Worm (Caenorhabditis elegans) whole organism, L3 larva: ENCODE data around the gene F55B11.5.

ENCODE experiments used
- R02D3.7 ChIP-seq: fragments of 150-350 bp; optimal IDR thresholded peaks from 2 replicates; lab custom pipeline; 2014; ENCODE audit warnings: missing biosample characterization, missing genetic modification characterization
- aly-2 ChIP-seq: fragments of 150-350 bp; optimal IDR thresholded peaks from 2 replicates; lab custom pipeline; 2014; ENCODE audit warnings: missing biosample characterization, missing genetic modification characterization
- ama-1 ChIP-seq: fragments of 150-350 bp; optimal IDR thresholded peaks from 2 replicates; lab custom pipeline; 2018
- ceh-28 ChIP-seq: fragments of 150-350 bp; optimal IDR thresholded peaks from 2 replicates; lab custom pipeline; 2014; ENCODE audit warnings: missing biosample characterization, missing genetic modification reagents, missing genetic modification characterization
- ceh-82 ChIP-seq: fragments of 150-350 bp; optimal IDR thresholded peaks from 2 replicates; lab custom pipeline; 2014; ENCODE audit warnings: missing biosample characterization, missing genetic modification characterization
- ceh-9 ChIP-seq: sonication (generic microtip); optimal IDR thresholded peaks from 2 replicates; lab custom pipeline; 2018; ENCODE audit warnings: missing biosample characterization, missing genetic modification characterization
- daf-12 ChIP-seq: fragments of 150-350 bp; optimal IDR thresholded peaks from 2 replicates; lab custom pipeline; 2014; ENCODE audit warnings: missing biosample characterization, missing genetic modification reagents, missing genetic modification characterization
- egl-27 ChIP-seq: sonication (generic microtip); optimal IDR thresholded peaks from 4 replicates; lab custom pipeline; 2017; ENCODE audit warnings: missing biosample characterization, missing genetic modification reagents, missing genetic modification characterization
- egl-5 ChIP-seq: fragments of 150-350 bp; optimal IDR thresholded peaks from 2 replicates; lab custom pipeline; 2017; ENCODE audit warnings: missing biosample characterization, missing genetic modification reagents, missing genetic modification characterization, inconsistent platforms
- elt-1 ChIP-seq: fragments of 150-350 bp; optimal IDR thresholded peaks from 2 replicates; lab custom pipeline; 2014; ENCODE audit warnings: missing biosample characterization, missing genetic modification characterization
- elt-2 ChIP-seq: sonication (generic microtip); optimal IDR thresholded peaks from 2 replicates; lab custom pipeline; 2016; ENCODE audit warnings: missing genetic modification reagents, mild to moderate bottlenecking, missing genetic modification characterization, missing compliant biosample characterization
- fkh-10 ChIP-seq: sonication (generic microtip); optimal IDR thresholded peaks from 2 replicates; lab custom pipeline; 2017; ENCODE audit warnings: missing biosample characterization, missing genetic modification reagents, missing genetic modification characterization
- fos-1 ChIP-seq: fragments of 150-350 bp; optimal IDR thresholded peaks from 2 replicates; lab custom pipeline; 2014; ENCODE audit warnings: missing biosample characterization, missing genetic modification characterization
- hmg-11 ChIP-seq: sonication (generic microtip); optimal IDR thresholded peaks from 2 replicates; lab custom pipeline; 2016; ENCODE audit warnings: missing genetic modification characterization, missing compliant biosample characterization
- lin-15B ChIP-seq: fragments of 150-350 bp; optimal IDR thresholded peaks from 2 replicates; lab custom pipeline; 2014; ENCODE audit warnings: missing biosample characterization, missing genetic modification characterization
- lin-39 ChIP-seq: fragments of 150-350 bp; optimal IDR thresholded peaks from 2 replicates; lab custom pipeline; 2018; ENCODE audit warnings: missing biosample characterization, missing genetic modification reagents, missing genetic modification characterization
- mdl-1 ChIP-seq: fragments of 150-350 bp; optimal IDR thresholded peaks from 2 replicates; lab custom pipeline; 2014; ENCODE audit warnings: missing biosample characterization, missing genetic modification characterization
- nfya-1 ChIP-seq: sonication (generic microtip); optimal IDR thresholded peaks from 2 replicates; lab custom pipeline; 2017; ENCODE audit warnings: missing genetic modification characterization, mild to moderate bottlenecking, missing compliant biosample characterization, antibody characterized with exemption, moderate library complexity; ENCODE audit not compliant: insufficient read depth
- nhr-11 ChIP-seq: fragments of 150-350 bp; optimal IDR thresholded peaks from 2 replicates; lab custom pipeline; 2014; ENCODE audit warnings: missing biosample characterization, missing genetic modification characterization
- nhr-23 ChIP-seq: fragments of 150-350 bp; optimal IDR thresholded peaks from 2 replicates; lab custom pipeline; 2014; ENCODE audit warnings: missing biosample characterization, missing genetic modification reagents, missing genetic modification characterization
- nhr-237 ChIP-seq: fragments of 150-350 bp; optimal IDR thresholded peaks from 2 replicates; lab custom pipeline; 2014; ENCODE audit warnings: missing biosample characterization, missing genetic modification characterization
- nhr-28 ChIP-seq: fragments of 150-350 bp; optimal IDR thresholded peaks from 2 replicates; lab custom pipeline; 2014; ENCODE audit warnings: missing biosample characterization, missing genetic modification characterization
- nhr-43 ChIP-seq: sonication (generic microtip); optimal IDR thresholded peaks from 2 replicates; lab custom pipeline; 2016; ENCODE audit warnings: mild to moderate bottlenecking, missing genetic modification characterization, missing compliant biosample characterization; ENCODE audit not compliant: poor library complexity, severe bottlenecking
- nhr-67 ChIP-seq: fragments of 150-350 bp; optimal IDR thresholded peaks from 2 replicates; lab custom pipeline; 2014; ENCODE audit warnings: missing biosample characterization, missing genetic modification characterization
- nhr-76 ChIP-seq: fragments of 150-350 bp; sonication (generic microtip); optimal IDR thresholded peaks from 5 replicates; lab custom pipeline; 2014; ENCODE audit warnings: missing biosample characterization, missing genetic modification characterization
- nhr-77 ChIP-seq: fragments of 150-350 bp; optimal IDR thresholded peaks from 2 replicates; lab custom pipeline; 2014; ENCODE audit warnings: missing biosample characterization, missing genetic modification characterization
- pha-4 ChIP-seq: fragments of 150-350 bp; optimal IDR thresholded peaks from 2 replicates; lab custom pipeline; 2014; ENCODE audit warnings: missing biosample characterization, missing genetic modification reagents, missing genetic modification characterization
- pqm-1 ChIP-seq: fragments of 150-350 bp; optimal IDR thresholded peaks from 2 replicates; lab custom pipeline; 2017; ENCODE audit warnings: missing biosample characterization, missing genetic modification characterization, inconsistent platforms
- sea-2 ChIP-seq: fragments of 150-350 bp; sonication (generic microtip); optimal IDR thresholded peaks from 4 replicates; lab custom pipeline; 2014; ENCODE audit warnings: missing biosample characterization, missing genetic modification reagents, missing genetic modification characterization
- skn-1 ChIP-seq: fragments of 150-350 bp; optimal IDR thresholded peaks from 2 replicates; lab custom pipeline; 2014; ENCODE audit warnings: missing biosample characterization, missing genetic modification characterization
- snpc-4 ChIP-seq: fragments of 150-350 bp; optimal IDR thresholded peaks from 2 replicates; lab custom pipeline; 2014; ENCODE audit warnings: missing biosample characterization, missing genetic modification characterization
- tbx-2 ChIP-seq: sonication (generic microtip); optimal IDR thresholded peaks from 2 replicates; lab custom pipeline; 2016; ENCODE audit warnings: mild to moderate bottlenecking, missing genetic modification characterization, missing compliant biosample characterization
- unc-39 ChIP-seq: sonication (generic microtip); optimal IDR thresholded peaks from 4 replicates; lab custom pipeline; 2017; ENCODE audit warnings: missing biosample characterization, missing genetic modification characterization
- unc-62 ChIP-seq: fragments of 150-350 bp; sonication (generic microtip); optimal IDR thresholded peaks from 4 replicates; lab custom pipeline; 2014; ENCODE audit warnings: missing biosample characterization, missing genetic modification reagents, missing genetic modification characterization
- zag-1 ChIP-seq: fragments of 150-350 bp; optimal IDR thresholded peaks from 2 replicates; lab custom pipeline; 2014; ENCODE audit warnings: missing biosample characterization, missing genetic modification characterization
- ztf-11 ChIP-seq: fragments of 150-350 bp; optimal IDR thresholded peaks from 2 replicates; lab custom pipeline; 2014; ENCODE audit warnings: missing biosample characterization, missing genetic modification characterization
- ztf-4 ChIP-seq: fragments of 150-350 bp; optimal IDR thresholded peaks from 2 replicates; lab custom pipeline; 2014; ENCODE audit warnings: missing biosample characterization, missing genetic modification characterization

Gene F55B11.5

ce11 chrIV:14423194-14423593, 4.3 kb upstream of the F55B11.5 start, which contains the start of gene F55B11.2:
Gene F55B11.2, minus strand, starts transcription at chrIV:14423294.
- TF ChIP-seq nhr-77 (tag; lab: Kevin White, UChicago) (no peak), tbx-2 (tag; lab: Kevin White, UChicago) (no peak)

DNA sequence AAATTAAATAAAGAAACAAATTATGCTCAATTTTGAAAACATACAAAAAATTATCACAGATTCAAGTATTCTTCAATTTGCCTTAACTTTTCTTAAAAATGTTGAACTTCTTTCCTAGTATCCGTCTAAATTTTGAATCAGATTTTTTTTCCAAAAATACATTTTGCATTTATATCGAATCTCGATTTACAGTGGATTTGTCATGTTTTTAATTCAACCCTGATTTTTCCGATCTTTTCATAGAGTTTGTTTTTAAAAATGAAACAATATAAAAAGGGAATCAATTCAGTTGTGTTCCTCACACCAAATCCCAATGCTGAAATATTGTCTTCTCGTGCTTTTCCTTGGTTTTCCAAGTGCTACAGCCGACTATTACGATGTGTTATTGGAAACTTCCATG, 3.1 kb upstream of the F55B11.5 start, which contains the start of gene F55B11.3:
F55B11.3 (plus strand) TSS at position 301 of the 400 bp plus-strand sequence.
- no peak for TF ChIP-seq ceh-82
- no peak for TF ChIP-seq elt-1 (tag; lab: Kevin White, UChicago)

- TF ChIP-seq nhr-237 (tag; lab: Kevin White, UChicago) (no peak), lin-39 (tag; lab: Kevin White, UChicago) (no peak), fkh-10 (GFP tag; lab: Kevin White, UChicago) (no peak), pha-4 (tag; lab: Kevin White, UChicago) (peak; percentile 65), elt-1 (tag; lab: Kevin White, UChicago) (no peak), ceh-9 (tag; lab: Kevin White, UChicago) (no peak), pqm-1 (tag; lab: Kevin White, UChicago) (peak; percentile 87), skn-1 (tag; lab: Kevin White, UChicago) (no peak), ama-1 (lab: Kevin White, UChicago) (no peak), nhr-11 (tag; lab: Kevin White, UChicago) (no peak), nhr-67 (tag; lab: Kevin White, UChicago) (no peak), elt-2 (tag; lab: Kevin White, UChicago) (peak; percentile 88), nhr-23 (tag; lab: Kevin White, UChicago) (no peak)
These were observed 3.4 kb downstream of the F55B11.5 start, which contains the start of gene F55B11.4 for ce11 chrIV:14430853-14431252. Gene F55B11.4, minus strand, starts transcription at chrIV:14430920.

DNA sequence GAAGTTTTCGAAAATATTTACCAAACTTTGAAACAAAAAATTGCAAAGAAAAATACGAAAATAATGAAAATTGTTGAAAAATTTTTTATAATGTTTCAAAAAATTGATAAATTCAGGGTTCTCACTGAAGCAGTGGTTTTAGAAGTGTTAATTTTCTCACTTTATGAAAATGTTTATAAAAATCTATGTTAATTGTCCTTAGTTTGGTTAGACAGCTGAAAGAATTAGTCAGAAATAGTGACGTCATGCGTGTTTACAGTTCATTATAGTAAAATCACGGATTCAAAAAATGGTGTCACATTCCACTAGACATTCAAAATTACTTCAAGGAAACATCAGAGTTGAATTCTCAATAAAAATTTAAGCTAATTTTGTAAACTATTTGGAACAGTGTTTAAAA, 8.4 kb downstream of the F55B11.5 start:
- TF ChIP-seq nhr-76 (tag; lab: Kevin White, UChicago) (no peak), ama-1 (lab: Kevin White, UChicago) (no peak), egl-27 (tag; lab: Kevin White, UChicago) (no peak), egl-5 (tag; lab: Kevin White, UChicago) (no peak), pha-4 (tag; lab: Kevin White, UChicago) (no peak), ztf-4 (tag; lab: Kevin White, UChicago) (no peak)

- no peak for TF ChIP-seq nhr-237 (tag; lab: Kevin White, UChicago)
- no peak for TF ChIP-seq R02D3.7 (tag; lab: Kevin White, UChicago)
- TF ChIP-seq nfya-1 (tag; lab: Kevin White, UChicago): peak; percentile 72
- no peak for TF ChIP-seq ama-1 (lab: Kevin White, UChicago)
These were observed 9.9 kb downstream of the F55B11.5 start for ce11 chrIV:14437391-14437790.

DNA sequence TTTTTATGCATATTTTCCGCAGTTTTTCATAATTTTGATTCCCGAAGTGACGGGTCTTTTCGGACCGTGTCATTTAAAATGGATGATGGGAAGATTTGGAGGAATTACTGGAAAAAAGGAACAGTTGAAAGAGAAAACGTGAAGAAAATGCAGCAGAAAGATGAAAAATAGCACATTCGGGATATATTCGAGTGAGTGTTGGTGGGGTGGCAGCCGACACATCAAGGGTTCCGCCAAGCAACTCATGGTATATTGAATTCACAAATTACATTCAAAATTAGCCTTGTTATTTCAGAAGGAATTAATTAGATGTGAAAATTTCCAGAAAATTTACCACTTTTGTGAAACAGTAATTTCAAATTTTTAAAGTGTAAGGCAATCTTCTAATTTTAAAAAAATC, 16.6 kb downstream of the F55B11.5 start, which contains the start of gene tra-3:
tra-3 (minus strand) TSS at position 107 of the 400 bp plus-strand sequence.
- TF ChIP-seq nhr-28 (tag; lab: Kevin White, UChicago) (no peak), R02D3.7 (tag; lab: Kevin White, UChicago) (no peak), nhr-11 (tag; lab: Kevin White, UChicago) (no peak)

DNA sequence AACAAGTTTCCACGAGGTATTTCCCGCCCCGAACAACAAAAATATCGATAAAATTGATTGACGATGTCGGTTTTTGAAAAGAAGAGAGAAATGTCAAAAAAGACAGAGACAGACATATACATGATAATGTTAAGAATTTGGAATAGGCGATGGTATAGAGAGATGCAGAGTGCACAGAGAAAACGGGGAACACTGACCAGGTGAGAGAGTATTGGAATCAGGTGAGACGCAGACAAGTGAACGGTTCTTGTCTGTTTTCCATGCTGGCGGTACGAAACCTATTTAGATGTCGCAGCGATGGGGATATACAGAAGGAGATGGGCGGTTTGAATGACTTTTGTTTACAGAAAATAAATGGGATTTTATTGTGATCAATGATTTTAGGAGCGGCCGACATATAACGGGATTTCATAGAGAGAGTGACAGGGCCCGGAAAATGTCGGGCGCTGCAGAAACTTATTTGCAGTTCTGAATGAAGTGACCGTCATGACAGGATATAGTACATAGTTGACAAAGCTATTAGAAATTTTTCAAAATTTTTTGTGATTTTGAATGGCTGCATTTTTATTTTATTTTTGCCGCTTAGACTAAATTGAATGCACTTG, 17.8 kb downstream of the F55B11.5 start:
- TF ChIP-seq nhr-77 (tag; lab: Kevin White, UChicago) (no peak), lin-39 (tag; lab: Kevin White, UChicago) (no peak), nhr-67 (tag; lab: Kevin White, UChicago) (no peak), tbx-2 (tag; lab: Kevin White, UChicago) (no peak), elt-1 (tag; lab: Kevin White, UChicago) (no peak), ceh-82 (no peak), nhr-11 (tag; lab: Kevin White, UChicago) (no peak), sea-2 (no peak), snpc-4 (tag; lab: Kevin White, UChicago) (peak; percentile 94), ceh-9 (tag; lab: Kevin White, UChicago) (no peak), daf-12 (tag; lab: Kevin White, UChicago) (no peak), unc-62 (GFP tag; lab: Kevin White, UChicago) (no peak), aly-2 (tag; lab: Kevin White, UChicago) (no peak), nhr-43 (tag; lab: Kevin White, UChicago) (peak; percentile 56), skn-1 (tag; lab: Kevin White, UChicago) (no peak), fos-1 (tag; lab: Kevin White, UChicago) (no peak), hmg-11 (tag; lab: Kevin White, UChicago) (peak; percentile 62), nhr-23 (tag; lab: Kevin White, UChicago) (peak; percentile 42), ama-1 (lab: Kevin White, UChicago) (no peak), lin-15B (tag; lab: Kevin White, UChicago) (no peak), zag-1 (tag; lab: Kevin White, UChicago) (no peak), nhr-76 (tag; lab: Kevin White, UChicago) (no peak), ztf-11 (tag; lab: Kevin White, UChicago) (no peak), ceh-28 (tag; lab: Kevin White, UChicago) (peak; percentile 21), R02D3.7 (tag; lab: Kevin White, UChicago) (no peak), mdl-1 (tag; lab: Kevin White, UChicago) (no peak), nfya-1 (tag; lab: Kevin White, UChicago) (peak; percentile 1), unc-39 (tag; lab: Kevin White, UChicago) (no peak)
